Worm (Caenorhabditis elegans): ENCODE results near the gene lgc-9.

DNA sequence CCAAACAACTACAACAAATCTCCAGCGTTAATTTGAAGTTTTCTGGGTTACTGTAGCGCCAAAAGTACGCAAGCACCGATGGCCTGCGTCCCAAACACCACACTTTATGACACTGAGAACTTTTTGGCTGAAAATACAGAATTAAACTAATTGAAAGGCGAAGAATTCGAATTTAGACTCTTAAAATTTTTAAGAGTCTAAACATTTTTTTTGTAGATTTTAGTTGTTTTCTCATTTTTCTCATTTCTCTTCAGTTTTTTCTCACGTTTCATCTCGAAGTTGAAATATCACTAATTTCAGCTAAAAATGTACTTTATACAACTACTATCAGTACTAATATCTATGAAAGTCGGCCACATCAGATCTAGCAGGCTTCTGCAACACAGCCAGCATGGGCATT, at the start of gene lgc-9:
- no peak for TF ChIP-seq fos-1 (tag; optimal IDR thresholded peaks at IDR 0.05)
- TF ChIP-seq ztf-11 (tag; optimal IDR thresholded peaks at IDR 0.05) = no peak
- TF ChIP-seq unc-130 (GFP tag; optimal IDR thresholded peaks at IDR 0.05) = no peak
- TF ChIP-seq aha-1 (tag) = no peak
- TF ChIP-seq T20F7.1 (GFP tag; optimal IDR thresholded peaks at IDR 0.05) = no peak
- no peak for TF ChIP-seq snpc-4 (tag; optimal IDR thresholded peaks at IDR 0.05)
- TF ChIP-seq lin-13 (GFP tag; optimal IDR thresholded peaks at IDR 0.05) = no peak
- TF ChIP-seq R02D3.7 (tag; optimal IDR thresholded peaks at IDR 0.05) = no peak
- TF ChIP-seq pha-4 (GFP tag; IDR thresholded peaks at IDR 0.05) = no peak
- no peak for TF ChIP-seq pha-4 (tag; optimal IDR thresholded peaks at IDR 0.05)
- TF ChIP-seq lsy-2 (tag; optimal IDR thresholded peaks at IDR 0.05) = no peak
- no peak for TF ChIP-seq ceh-32 (tag; optimal IDR thresholded peaks at IDR 0.05; ENCODE audit: poor library complexity)

Data from whole organism, L4 larva.